Worm (Caenorhabditis elegans): ENCODE measurements around the gene col-147.

DNA sequence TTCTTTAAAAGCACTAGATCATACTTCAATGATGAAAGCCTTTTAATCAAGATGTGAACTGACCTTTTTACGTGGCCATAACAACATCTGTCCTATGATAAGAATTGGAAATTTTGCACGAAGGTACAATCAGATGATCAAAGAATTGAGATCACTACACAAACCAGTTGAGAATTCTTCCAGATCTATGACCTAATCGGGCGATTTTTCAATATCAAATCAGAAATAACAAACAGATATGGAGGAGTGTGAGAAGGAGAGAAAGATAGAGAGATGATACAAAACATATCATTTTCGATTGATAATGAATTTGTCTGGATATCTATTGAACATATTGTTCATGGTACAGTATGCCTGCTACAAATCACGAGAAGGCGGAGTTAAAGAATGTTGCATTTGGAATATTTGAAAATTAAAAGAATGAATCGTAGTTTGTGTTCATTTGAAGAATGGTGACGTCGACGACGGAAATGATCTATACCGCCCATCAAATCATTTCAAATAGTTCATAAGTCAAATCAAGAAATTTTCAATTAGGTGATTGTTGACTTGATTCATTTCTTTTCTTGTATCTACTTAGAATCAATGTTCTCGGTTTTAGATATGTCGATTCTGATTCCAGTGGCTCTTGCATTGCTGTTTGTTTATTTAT, 21.1 kb upstream of the col-147 start, which contains the start of gene cyp-29A4:
- TF ChIP-seq nhr-67 (tag; optimal IDR thresholded peaks at IDR 0.05) (no peak), pqm-1 (tag; optimal IDR thresholded peaks at IDR 0.05) (no peak), unc-39 (tag; optimal IDR thresholded peaks at IDR 0.05) (no peak), fkh-10 (GFP tag; optimal IDR thresholded peaks at IDR 0.05) (no peak), ceh-16 (tag; optimal IDR thresholded peaks at IDR 0.05) (no peak), ceh-9 (tag; optimal IDR thresholded peaks at IDR 0.05) (no peak), ZK546.5 (tag; optimal IDR thresholded peaks at IDR 0.05) (no peak), snpc-4 (tag; optimal IDR thresholded peaks at IDR 0.05) (no peak), egl-27 (tag; optimal IDR thresholded peaks at IDR 0.05) (no peak), nhr-43 (tag; optimal IDR thresholded peaks at IDR 0.05; ENCODE audit: poor library complexity, severe bottlenecking) (peak; percentile 74), sea-2 (GFP tag; optimal IDR thresholded peaks at IDR 0.05) (no peak), nhr-11 (tag; optimal IDR thresholded peaks at IDR 0.05) (no peak)

All from whole organism, L3 larva.